Worm (Caenorhabditis elegans): ENCODE measurements around the gene ocr-2.

DNA sequence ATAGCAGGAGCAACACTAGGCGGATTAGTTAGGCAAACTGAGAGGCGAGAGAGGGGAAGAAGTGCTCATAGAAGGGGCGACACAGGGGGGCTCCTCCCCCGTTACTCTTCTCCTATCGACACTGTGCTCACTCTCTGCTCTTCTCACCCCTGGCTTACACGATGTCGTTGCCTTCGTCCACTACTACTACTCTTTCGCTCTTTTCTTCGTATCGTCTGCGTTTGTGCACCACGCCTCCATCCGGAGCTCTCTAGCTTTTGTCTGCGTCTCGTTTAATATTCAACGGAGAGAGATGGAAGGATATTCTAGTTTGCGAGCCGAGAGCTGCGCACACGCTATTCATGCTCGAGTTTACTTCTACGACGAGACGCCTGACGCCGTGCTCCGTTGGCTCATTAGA is 36.6 kb downstream of the ocr-2 start:
- TF ChIP-seq him-1 (tag; optimal IDR thresholded peaks at IDR 0.05) (peak; percentile 50), W03F9.2 (tag; optimal IDR thresholded peaks at IDR 0.05) (no peak), dao-5 (tag; optimal IDR thresholded peaks at IDR 0.05) (no peak)

Data from whole organism, L4/young adult.